Worm (Caenorhabditis elegans): ENCODE measurements around the gene nhr-14.

nhr-14 gene

ce11 chrX:8463889-8464444 lies 12.0 kb downstream of the nhr-14 start:
- peak; percentile 15 for TF ChIP-seq elt-1 (tag; optimal IDR thresholded peaks at IDR 0.05)
- TF ChIP-seq unc-62 (GFP tag; optimal IDR thresholded peaks at IDR 0.05): no peak
- no peak for TF ChIP-seq ZK546.5 (tag; optimal IDR thresholded peaks at IDR 0.05)
- no peak for TF ChIP-seq lin-39 (tag; optimal IDR thresholded peaks at IDR 0.05)

- TF ChIP-seq fos-1 (tag; optimal IDR thresholded peaks at IDR 0.05) (peak; percentile 29), nhr-25 (tag; optimal IDR thresholded peaks at IDR 0.05) (no peak)
These were observed 12.8 kb downstream of the nhr-14 start, which contains the start of gene F16F9.4 for ce11 chrX:8463085-8463645. Gene F16F9.4, minus strand, starts transcription at chrX:8463360.

ce11 chrX:8460958-8461357 lies 15.0 kb downstream of the nhr-14 start:
- no peak for TF ChIP-seq ztf-4 (tag; optimal IDR thresholded peaks at IDR 0.05)

- TF ChIP-seq nhr-129 (tag; optimal IDR thresholded peaks at IDR 0.05): no peak
- no peak for TF ChIP-seq egl-27 (tag; optimal IDR thresholded peaks at IDR 0.05)
- TF ChIP-seq unc-55 (GFP tag; optimal IDR thresholded peaks at IDR 0.05): no peak
- no peak for TF ChIP-seq elt-3 (tag; optimal IDR thresholded peaks at IDR 0.05)
- no peak for TF ChIP-seq lin-39 (tag; optimal IDR thresholded peaks at IDR 0.05)
These were observed 16.2 kb downstream of the nhr-14 start for ce11 chrX:8459789-8460188.

DNA sequence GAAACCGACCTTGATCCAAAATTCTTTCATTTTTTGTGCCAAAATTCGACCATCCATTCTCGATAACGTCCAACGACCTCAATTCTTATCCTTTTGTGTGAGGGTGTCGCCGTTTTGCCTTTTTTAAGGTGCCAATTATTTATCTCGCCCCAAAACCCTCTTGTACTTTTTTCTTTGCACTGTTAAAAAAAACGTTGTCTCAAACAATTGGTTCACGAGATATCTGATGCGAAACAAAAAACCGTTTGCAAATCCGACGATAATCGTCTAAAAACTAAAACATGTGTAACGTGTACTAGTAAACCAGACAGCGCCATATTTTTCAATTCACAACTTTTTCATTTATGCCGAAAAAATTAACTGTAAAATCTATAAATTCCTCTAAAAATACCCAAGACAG lies 18.7 kb downstream of the nhr-14 start, which contains the start of gene F16F9.3:
F16F9.3 (plus strand) TSS at position 301 of the 400 bp plus-strand sequence.
- no peak for TF ChIP-seq F13H6.1 (tag; optimal IDR thresholded peaks at IDR 0.05)

- peak; percentile 38 for TF ChIP-seq sma-3 (GFP tag; optimal IDR thresholded peaks at IDR 0.05)
- peak; percentile 36 for TF ChIP-seq nhr-21 (tag; optimal IDR thresholded peaks at IDR 0.05)
- TF ChIP-seq crh-2 (tag; optimal IDR thresholded peaks at IDR 0.05): no peak
- peak; percentile 20 for TF ChIP-seq blmp-1 (tag; optimal IDR thresholded peaks at IDR 0.05; ENCODE audit: insufficient read depth)
- TF ChIP-seq gmeb-1 (tag; optimal IDR thresholded peaks at IDR 0.05): no peak
These were observed 20.3 kb downstream of the nhr-14 start, which contains the start of gene dpy-6 for ce11 chrX:8455590-8456166. Gene dpy-6, minus strand, starts transcription at chrX:8455640.

- TF ChIP-seq aly-2 (tag; optimal IDR thresholded peaks at IDR 0.05) (no peak), alr-1 (tag; optimal IDR thresholded peaks at IDR 0.05) (no peak), mbf-1 (tag; optimal IDR thresholded peaks at IDR 0.05) (no peak), nhr-23 (tag; optimal IDR thresholded peaks at IDR 0.05) (no peak), peb-1 (tag; optimal IDR thresholded peaks at IDR 0.05) (no peak), dmd-4 (tag; optimal IDR thresholded peaks at IDR 0.05) (no peak), nhr-10 (tag; optimal IDR thresholded peaks at IDR 0.05) (no peak), crh-2 (tag; optimal IDR thresholded peaks at IDR 0.05) (no peak), unc-39 (tag; optimal IDR thresholded peaks at IDR 0.05) (no peak), nhr-237 (tag; optimal IDR thresholded peaks at IDR 0.05) (no peak), ceh-82 (tag; optimal IDR thresholded peaks at IDR 0.05) (no peak)
These were observed 29.9 kb downstream of the nhr-14 start, which contains the start of gene F16F9.1 for ce11 chrX:8446108-8446507. Gene F16F9.1, plus strand, starts transcription at chrX:8446408.

ce11 chrX:8444922-8445321 lies 31.1 kb downstream of the nhr-14 start:
- TF ChIP-seq lin-39 (tag; optimal IDR thresholded peaks at IDR 0.05) (no peak), R02D3.7 (tag; optimal IDR thresholded peaks at IDR 0.05) (no peak), zag-1 (tag; optimal IDR thresholded peaks at IDR 0.05) (no peak), nhr-77 (tag; optimal IDR thresholded peaks at IDR 0.05) (no peak), ztf-1 (GFP tag; conservative IDR thresholded peaks at IDR 0.05) (no peak), fos-1 (tag; optimal IDR thresholded peaks at IDR 0.05) (no peak), aly-2 (tag; optimal IDR thresholded peaks at IDR 0.05) (no peak), alr-1 (tag; optimal IDR thresholded peaks at IDR 0.05) (no peak), ztf-11 (tag; optimal IDR thresholded peaks at IDR 0.05) (no peak), dmd-4 (tag; optimal IDR thresholded peaks at IDR 0.05) (no peak), ztf-4 (tag; optimal IDR thresholded peaks at IDR 0.05) (no peak)
